Worm (Caenorhabditis elegans): Measurements from ENCODE around the gene T23D5.3.

Gene T23D5.3

ce11 chrV:15733568-15733967 is at the start of gene T23D5.3:
Gene T23D5.3, minus strand, starts transcription at chrV:15733668.
- TF ChIP-seq Y56A3A.18 (GFP tag; IDR thresholded peaks at IDR 0.05) (no peak), ets-4 (GFP tag; optimal IDR thresholded peaks at IDR 0.05) (no peak), lin-35 (GFP tag; optimal IDR thresholded peaks at IDR 0.05) (no peak), somi-1 (GFP tag; optimal IDR thresholded peaks at IDR 0.05) (no peak), die-1 (tag; optimal IDR thresholded peaks at IDR 0.05) (no peak), nhr-80 (tag; optimal IDR thresholded peaks at IDR 0.05) (no peak)

ce11 chrV:15782494-15782893 is 49.0 kb upstream of the T23D5.3 start, which contains the start of gene T26E4.3:
Gene T26E4.3, plus strand, starts transcription at chrV:15782794.
- TF ChIP-seq Y53G8AR.9 (GFP tag; conservative IDR thresholded peaks at IDR 0.05), result no peak
- no peak for TF ChIP-seq madf-10 (tag; optimal IDR thresholded peaks at IDR 0.05)
- no peak for TF ChIP-seq madf-8 (GFP tag; conservative IDR thresholded peaks at IDR 0.05)
- no peak for TF ChIP-seq hsf-1 (GFP tag; IDR thresholded peaks at IDR 0.05)
- TF ChIP-seq B0336.3 (GFP tag; IDR thresholded peaks at IDR 0.05), result no peak
- no peak for TF ChIP-seq Y95B8A.8 (GFP tag; IDR thresholded peaks at IDR 0.05)
- no peak for TF ChIP-seq hmg-20 (GFP tag; IDR thresholded peaks at IDR 0.05)
- TF ChIP-seq F22D6.2 (tag; optimal IDR thresholded peaks at IDR 0.05), result no peak
- TF ChIP-seq lin-26 (GFP tag; IDR thresholded peaks at IDR 0.05), result no peak
- no peak for TF ChIP-seq sptf-2 (GFP tag; optimal IDR thresholded peaks at IDR 0.05)
- no peak for TF ChIP-seq ceh-91 (GFP tag; IDR thresholded peaks at IDR 0.05)
- TF ChIP-seq lin-40 (tag; optimal IDR thresholded peaks at IDR 0.05), result no peak
- no peak for TF ChIP-seq hlh-26 (GFP tag; conservative IDR thresholded peaks at IDR 0.05)
- TF ChIP-seq efl-1 (GFP tag; optimal IDR thresholded peaks at IDR 0.05), result no peak
- no peak for TF ChIP-seq attf-6 (GFP tag; IDR thresholded peaks at IDR 0.05)
- no peak for TF ChIP-seq dpff-1 (tag; optimal IDR thresholded peaks at IDR 0.05)

DNA sequence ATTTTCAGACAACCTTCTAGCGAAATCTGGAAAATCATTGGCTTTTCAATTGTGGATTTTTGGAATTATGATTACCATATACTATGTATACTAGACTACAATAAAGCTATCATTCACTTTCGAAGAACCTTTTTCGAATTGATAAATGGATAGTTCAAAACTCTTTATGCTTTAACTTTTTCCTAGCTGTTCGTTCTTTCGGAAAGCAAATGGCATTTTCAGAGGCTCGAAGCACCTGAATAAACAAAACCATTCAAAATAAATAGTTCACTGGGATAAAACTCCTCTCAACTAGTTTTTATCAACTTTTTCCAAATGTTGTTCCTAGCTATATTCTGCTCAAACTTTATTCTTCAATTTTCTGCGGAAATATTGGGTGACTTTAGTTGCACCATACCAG is 47.6 kb upstream of the T23D5.3 start, which contains the start of gene T26E4.2:
TSS of gene T26E4.2 (plus strand) at position 301 of the 400 bp plus-strand sequence.
- TF ChIP-seq ztf-28 (GFP tag; IDR thresholded peaks at IDR 0.05) (no peak), ceh-40 (GFP tag; IDR thresholded peaks at IDR 0.05) (no peak), K12H6.12 (tag; optimal IDR thresholded peaks at IDR 0.05) (no peak), unc-62 (GFP tag; optimal IDR thresholded peaks at IDR 0.05) (no peak), hlh-26 (GFP tag; conservative IDR thresholded peaks at IDR 0.05) (no peak), nhr-27 (tag; optimal IDR thresholded peaks at IDR 0.05) (no peak), lir-1 (GFP tag; conservative IDR thresholded peaks at IDR 0.05) (no peak), xnd-1 (tag; optimal IDR thresholded peaks at IDR 0.05) (no peak), ztf-22 (GFP tag; optimal IDR thresholded peaks at IDR 0.05) (no peak), ceh-91 (GFP tag; IDR thresholded peaks at IDR 0.05) (no peak), lin-26 (GFP tag; IDR thresholded peaks at IDR 0.05) (no peak)

DNA sequence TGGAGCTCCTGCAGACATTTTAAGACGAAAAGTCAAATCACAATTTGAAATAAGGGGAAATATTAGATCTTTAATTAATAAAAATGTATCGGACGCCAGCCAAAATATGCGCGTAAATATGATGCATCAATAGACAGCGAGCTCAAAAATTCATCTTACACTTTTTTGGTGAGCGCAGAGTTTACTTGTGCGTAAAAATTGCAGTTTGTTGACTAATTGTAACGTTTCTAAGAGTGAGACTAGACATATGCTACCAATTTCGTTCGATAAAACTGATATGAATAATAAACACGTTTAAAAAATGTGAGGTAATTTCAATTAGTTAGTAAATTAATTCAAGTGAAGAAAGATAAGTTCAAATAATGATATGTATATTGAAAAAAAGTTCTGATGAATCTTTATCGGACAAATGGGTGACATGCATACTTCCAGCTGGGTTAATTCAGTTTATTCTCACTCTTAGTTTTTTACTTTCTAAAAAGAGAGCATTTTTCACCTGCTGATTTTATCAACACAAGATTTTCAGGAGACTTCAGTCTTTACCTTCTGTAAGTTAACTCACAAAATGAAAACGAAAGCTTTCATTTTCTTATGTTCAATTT is 45.8 kb upstream of the T23D5.3 start, which contains the start of the genes nhr-285 and irld-52:
TSS of gene nhr-285 (minus strand) at position 101 of the 602 bp plus-strand sequence.
TSS of gene irld-52 (plus strand) at position 552 of the 602 bp plus-strand sequence.
- TF ChIP-seq F39B2.1 (GFP tag; IDR thresholded peaks at IDR 0.05), result no peak
- TF ChIP-seq let-526 (GFP tag; IDR thresholded peaks at IDR 0.05), result no peak
- no peak for TF ChIP-seq sdz-38 (tag; optimal IDR thresholded peaks at IDR 0.05)
- no peak for TF ChIP-seq Y67H2A.10 (GFP tag; conservative IDR thresholded peaks at IDR 0.05)
- no peak for TF ChIP-seq K12H6.12 (tag; optimal IDR thresholded peaks at IDR 0.05)
- no peak for TF ChIP-seq C17E4.6 (GFP tag; IDR thresholded peaks at IDR 0.05)
- no peak for TF ChIP-seq ekl-4 (GFP tag; IDR thresholded peaks at IDR 0.05)
- TF ChIP-seq repo-1 (tag; optimal IDR thresholded peaks at IDR 0.05), result no peak
- TF ChIP-seq dox-1 (GFP tag; IDR thresholded peaks at IDR 0.05), result no peak
- TF ChIP-seq snpc-1.1 (tag; optimal IDR thresholded peaks at IDR 0.05; ENCODE audit: insufficient read depth), result no peak
- TF ChIP-seq chd-7 (tag; optimal IDR thresholded peaks at IDR 0.05), result no peak
- no peak for TF ChIP-seq attf-6 (GFP tag; IDR thresholded peaks at IDR 0.05)
- no peak for TF ChIP-seq nhr-90 (tag; optimal IDR thresholded peaks at IDR 0.05)
- no peak for TF ChIP-seq unc-130 (GFP tag; optimal IDR thresholded peaks at IDR 0.05)
- TF ChIP-seq ccch-3 (GFP tag; optimal IDR thresholded peaks at IDR 0.05), result no peak
- no peak for TF ChIP-seq ztf-22 (GFP tag; optimal IDR thresholded peaks at IDR 0.05)
- no peak for TF ChIP-seq ztf-26 (tag; optimal IDR thresholded peaks at IDR 0.05)
- TF ChIP-seq ets-4 (GFP tag; optimal IDR thresholded peaks at IDR 0.05), result no peak
- TF ChIP-seq B0019.2 (GFP tag; conservative IDR thresholded peaks at IDR 0.05), result no peak

Measured in whole organism, young adult.